Worm (Caenorhabditis elegans) whole organism, young adult: Measurements from ENCODE around the gene F39G3.3.

Experiments
- B0019.2 ChIP-seq: fragments of 200-800 bp; sonication (Bioruptor generic); conservative IDR thresholded peaks from 2 replicates; pipeline ENCODE4 v1.3.6; 2022; ENCODE audit warnings: missing genetic modification reagents, missing genetic modification characterization, missing compliant biosample characterization
- C06A6.2 ChIP-seq: fragments of 200-800 bp; sonication (Bioruptor generic); conservative IDR thresholded peaks from 2 replicates; pipeline ENCODE4 v1.3.6; 2022; ENCODE audit warnings: missing genetic modification characterization, missing compliant biosample characterization
- D2030.7 ChIP-seq: fragments of 200-800 bp; sonication (Bioruptor generic); IDR thresholded peaks from 2 replicates; pipeline ENCODE4 v1.3.6; 2022; ENCODE audit warnings: missing genetic modification reagents, missing genetic modification characterization, missing compliant biosample characterization
- F39B2.1 ChIP-seq: fragments of 200-800 bp; sonication (Bioruptor generic); IDR thresholded peaks from 2 replicates; pipeline ENCODE4 v1.3.6; 2022; ENCODE audit warnings: missing genetic modification reagents, missing genetic modification characterization, missing compliant biosample characterization
- F49E8.2 ChIP-seq: sonication (generic microtip); optimal IDR thresholded peaks from 3 replicates; lab custom pipeline; 2017; ENCODE audit warnings: missing genetic modification characterization, mild to moderate bottlenecking, missing compliant biosample characterization, antibody characterized with exemption, moderate library complexity; ENCODE audit not compliant: insufficient read depth
- F52B5.7 ChIP-seq: sonication (generic microtip); optimal IDR thresholded peaks from 2 replicates; lab custom pipeline; 2016; ENCODE audit warnings: mild to moderate bottlenecking, missing genetic modification characterization, missing compliant biosample characterization
- F57C9.4 ChIP-seq: sonication (generic microtip); optimal IDR thresholded peaks from 2 replicates; lab custom pipeline; 2017; ENCODE audit warnings: mild to moderate bottlenecking, missing genetic modification characterization, missing compliant biosample characterization
- K11D2.4 ChIP-seq: fragments of 200-800 bp; sonication (Bioruptor generic); IDR thresholded peaks from 2 replicates; pipeline ENCODE4 v1.3.6; 2022; ENCODE audit warnings: missing genetic modification reagents, missing genetic modification characterization, missing compliant biosample characterization
- Y53F4B.3 ChIP-seq: fragments of 200-800 bp; sonication (Bioruptor generic); IDR thresholded peaks from 2 replicates; pipeline ENCODE4 v1.3.6; 2022; ENCODE audit warnings: missing genetic modification reagents, missing genetic modification characterization, missing compliant biosample characterization
- Y79H2A.3 ChIP-seq: fragments of 200-800 bp; sonication (Bioruptor generic); conservative IDR thresholded peaks from 2 replicates; pipeline ENCODE4 v1.3.6; 2022; ENCODE audit warnings: missing genetic modification reagents, missing genetic modification characterization, missing compliant biosample characterization
- Y95B8A.8 ChIP-seq: fragments of 200-800 bp; sonication (Bioruptor generic); IDR thresholded peaks from 2 replicates; pipeline ENCODE4 v1.3.6; 2022; ENCODE audit warnings: missing genetic modification reagents, missing genetic modification characterization, missing compliant biosample characterization
- ama-1 ChIP-seq, 3 experiments: fragments of 150-350 bp in 1 of 3; sonication (generic microtip) in 2 of 3; optimal IDR thresholded peaks; 2 replicates each; lab custom pipeline; 2014 to 2018; ENCODE audit warnings: missing biosample characterization in 2 of 3, missing genetic modification characterization in 2 of 3, missing genetic modification reagents in 2 of 3
- aptf-2 ChIP-seq: fragments of 200-800 bp; sonication (Bioruptor generic); conservative IDR thresholded peaks from 2 replicates; pipeline ENCODE4 v1.3.6; 2022; ENCODE audit warnings: missing genetic modification reagents, missing genetic modification characterization, missing compliant biosample characterization
- athp-1 ChIP-seq: sonication (generic microtip); optimal IDR thresholded peaks from 2 replicates; lab custom pipeline; 2017; ENCODE audit warnings: mild to moderate bottlenecking, missing genetic modification characterization, missing compliant biosample characterization
- attf-3 ChIP-seq: fragments of 200-800 bp; sonication (Bioruptor generic); conservative IDR thresholded peaks from 2 replicates; pipeline ENCODE4 v1.3.6; 2022; ENCODE audit warnings: missing genetic modification reagents, missing genetic modification characterization, missing compliant biosample characterization
- bed-1 ChIP-seq: fragments of 200-800 bp; sonication (Bioruptor generic); IDR thresholded peaks from 2 replicates; pipeline ENCODE4 v1.3.6; 2022; ENCODE audit warnings: missing genetic modification reagents, missing genetic modification characterization, missing compliant biosample characterization
- ccch-3 ChIP-seq: fragments of 200-800 bp; sonication (Bioruptor generic); optimal IDR thresholded peaks from 2 replicates; lab custom pipeline; 2018; ENCODE audit warnings: mild to moderate bottlenecking, missing genetic modification characterization, missing compliant biosample characterization
- ceh-40 ChIP-seq: fragments of 200-800 bp; sonication (Bioruptor generic); IDR thresholded peaks from 2 replicates; pipeline ENCODE4 v1.3.6; 2022; ENCODE audit warnings: missing genetic modification characterization, missing compliant biosample characterization
- chd-7 ChIP-seq: sonication (generic microtip); optimal IDR thresholded peaks from 2 replicates; lab custom pipeline; 2016; ENCODE audit warnings: mild to moderate bottlenecking, missing genetic modification characterization, moderate library complexity, missing compliant biosample characterization
- dox-1 ChIP-seq: fragments of 200-800 bp; sonication (Bioruptor generic); IDR thresholded peaks from 2 replicates; pipeline ENCODE4 v1.3.6; 2022; ENCODE audit warnings: missing genetic modification reagents, missing genetic modification characterization, missing compliant biosample characterization
- ekl-4 ChIP-seq: fragments of 200-800 bp; sonication (Bioruptor generic); IDR thresholded peaks from 2 replicates; pipeline ENCODE4 v1.3.6; 2022; ENCODE audit warnings: missing genetic modification reagents, missing genetic modification characterization, missing compliant biosample characterization
- hlh-26 ChIP-seq: fragments of 200-800 bp; sonication (Bioruptor generic); conservative IDR thresholded peaks from 2 replicates; pipeline ENCODE4 v1.3.6; 2022; ENCODE audit warnings: missing genetic modification reagents, missing genetic modification characterization, missing compliant biosample characterization
- hsf-1 ChIP-seq: fragments of 200-800 bp; sonication (Bioruptor generic); IDR thresholded peaks from 2 replicates; pipeline ENCODE4 v1.3.6; 2022; ENCODE audit warnings: missing genetic modification reagents, missing genetic modification characterization, missing compliant biosample characterization
- let-526 ChIP-seq: fragments of 200-800 bp; sonication (Bioruptor generic); IDR thresholded peaks from 2 replicates; pipeline ENCODE4 v1.3.6; 2022; ENCODE audit warnings: missing genetic modification reagents, missing genetic modification characterization, missing compliant biosample characterization
- lin-26 ChIP-seq: fragments of 200-800 bp; sonication (Bioruptor generic); IDR thresholded peaks from 2 replicates; pipeline ENCODE4 v1.3.6; 2022; ENCODE audit warnings: missing genetic modification reagents, missing genetic modification characterization, missing compliant biosample characterization
- lin-35 ChIP-seq, 3 experiments: fragments of 150-350 bp in 2 of 3; sonication (generic microtip) in 1 of 3; optimal IDR thresholded peaks; 2 replicates each; lab custom pipeline; 2014 to 2018; ENCODE audit warnings: missing biosample characterization in 3 of 3, missing genetic modification characterization in 3 of 3, missing genetic modification reagents in 3 of 3
- lin-40 ChIP-seq: sonication (generic microtip); optimal IDR thresholded peaks from 2 replicates; lab custom pipeline; 2016; ENCODE audit warnings: missing genetic modification characterization, mild to moderate bottlenecking, missing compliant biosample characterization, missing genotype, missing genetic modification reagents
- lir-1 ChIP-seq: fragments of 200-800 bp; sonication (Bioruptor generic); conservative IDR thresholded peaks from 2 replicates; pipeline ENCODE4 v1.3.6; 2022; ENCODE audit warnings: missing genetic modification reagents, missing genetic modification characterization, missing compliant biosample characterization
- lsy-27 ChIP-seq: sonication (generic microtip); optimal IDR thresholded peaks from 2 replicates; lab custom pipeline; 2017; ENCODE audit warnings: missing genetic modification characterization, mild to moderate bottlenecking, missing compliant biosample characterization, antibody characterized with exemption, missing genotype, borderline replicate concordance; ENCODE audit not compliant: insufficient read depth
- madf-3 ChIP-seq: fragments of 200-800 bp; sonication (Bioruptor generic); IDR thresholded peaks from 2 replicates; pipeline ENCODE4 v1.3.6; 2022; ENCODE audit warnings: missing genetic modification reagents, missing genetic modification characterization, missing compliant biosample characterization
- madf-8 ChIP-seq: fragments of 200-800 bp; sonication (Bioruptor generic); conservative IDR thresholded peaks from 2 replicates; pipeline ENCODE4 v1.3.6; 2022; ENCODE audit warnings: missing genetic modification reagents, missing genetic modification characterization, missing compliant biosample characterization
- nhr-120 ChIP-seq: fragments of 200-800 bp; sonication (Bioruptor generic); IDR thresholded peaks from 2 replicates; pipeline ENCODE4 v1.3.6; 2022; ENCODE audit warnings: missing genetic modification characterization, missing compliant biosample characterization
- nhr-179 ChIP-seq: sonication (generic microtip); optimal IDR thresholded peaks from 2 replicates; lab custom pipeline; 2016; ENCODE audit warnings: mild to moderate bottlenecking, missing genetic modification characterization, missing compliant biosample characterization
- nhr-90 ChIP-seq: sonication (generic microtip); optimal IDR thresholded peaks from 2 replicates; lab custom pipeline; 2016; ENCODE audit warnings: missing genotype, mild to moderate bottlenecking, missing genetic modification characterization, missing compliant biosample characterization
- pha-4 ChIP-seq: fragments of 150-350 bp; sonication (generic microtip); optimal IDR thresholded peaks from 2 replicates; lab custom pipeline; 2014; ENCODE audit warnings: missing biosample characterization, missing genetic modification reagents, missing genetic modification characterization
- rec-8 ChIP-seq, 2 experiments: sonication (generic microtip); optimal IDR thresholded peaks; 2 replicates each; lab custom pipeline; 2016; ENCODE audit warnings: mild to moderate bottlenecking in 2 of 2, missing genetic modification characterization in 2 of 2, missing genetic modification reagents in 2 of 2, missing genotype in 2 of 2, missing biosample characterization in 1 of 2, missing compliant biosample characterization in 1 of 2, moderate library complexity in 1 of 2
- rpc-1 ChIP-seq, 2 experiments: fragments of 150-350 bp in 1 of 2; sonication (generic microtip) in 1 of 2; optimal IDR thresholded peaks; 2 replicates each; lab custom pipeline; 2014 to 2018; ENCODE audit warnings: missing biosample characterization in 1 of 2, missing genetic modification characterization in 1 of 2, missing genetic modification reagents in 1 of 2, missing genotype in 1 of 2
- sdz-38 ChIP-seq: sonication (generic microtip); optimal IDR thresholded peaks from 2 replicates; lab custom pipeline; 2016; ENCODE audit warnings: missing genotype, missing genetic modification characterization, missing compliant biosample characterization
- snpc-1.3 ChIP-seq: sonication (generic microtip); optimal IDR thresholded peaks from 2 replicates; lab custom pipeline; 2017; ENCODE audit warnings: missing genetic modification characterization, mild to moderate bottlenecking, missing compliant biosample characterization, antibody characterized with exemption, moderate library complexity, missing genotype, missing genetic modification reagents; ENCODE audit not compliant: insufficient read depth
- snpc-3.4 ChIP-seq: sonication (generic microtip); optimal IDR thresholded peaks from 2 replicates; lab custom pipeline; 2017; ENCODE audit warnings: missing genetic modification characterization, mild to moderate bottlenecking, missing compliant biosample characterization, antibody characterized with exemption, moderate library complexity, missing genotype, missing genetic modification reagents
- sptf-2 ChIP-seq: fragments of 200-800 bp; sonication (Bioruptor generic); optimal IDR thresholded peaks from 2 replicates; lab custom pipeline; 2018; ENCODE audit warnings: mild to moderate bottlenecking, missing genetic modification characterization, missing compliant biosample characterization
- tbp1 ChIP-seq: fragments of 200-800 bp; sonication (Bioruptor generic); optimal IDR thresholded peaks from 2 replicates; lab custom pipeline; 2018; ENCODE audit warnings: mild to moderate bottlenecking, missing genetic modification characterization, missing compliant biosample characterization
- tlf-1 ChIP-seq: fragments of 200-800 bp; sonication (Bioruptor generic); optimal IDR thresholded peaks from 2 replicates; lab custom pipeline; 2018; ENCODE audit warnings: mild to moderate bottlenecking, missing genetic modification characterization, missing compliant biosample characterization
- unc-130 ChIP-seq: sonication (generic microtip); optimal IDR thresholded peaks from 2 replicates; lab custom pipeline; 2016; ENCODE audit warnings: missing genetic modification reagents, missing genetic modification characterization, missing compliant biosample characterization
- ztf-18 ChIP-seq: sonication (generic microtip); optimal IDR thresholded peaks from 2 replicates; lab custom pipeline; 2016; ENCODE audit warnings: missing genotype, mild to moderate bottlenecking, missing genetic modification characterization, missing compliant biosample characterization
- ztf-26 ChIP-seq: sonication (generic microtip); optimal IDR thresholded peaks from 2 replicates; lab custom pipeline; 2017; ENCODE audit warnings: missing genetic modification characterization, missing compliant biosample characterization

Gene F39G3.3

DNA sequence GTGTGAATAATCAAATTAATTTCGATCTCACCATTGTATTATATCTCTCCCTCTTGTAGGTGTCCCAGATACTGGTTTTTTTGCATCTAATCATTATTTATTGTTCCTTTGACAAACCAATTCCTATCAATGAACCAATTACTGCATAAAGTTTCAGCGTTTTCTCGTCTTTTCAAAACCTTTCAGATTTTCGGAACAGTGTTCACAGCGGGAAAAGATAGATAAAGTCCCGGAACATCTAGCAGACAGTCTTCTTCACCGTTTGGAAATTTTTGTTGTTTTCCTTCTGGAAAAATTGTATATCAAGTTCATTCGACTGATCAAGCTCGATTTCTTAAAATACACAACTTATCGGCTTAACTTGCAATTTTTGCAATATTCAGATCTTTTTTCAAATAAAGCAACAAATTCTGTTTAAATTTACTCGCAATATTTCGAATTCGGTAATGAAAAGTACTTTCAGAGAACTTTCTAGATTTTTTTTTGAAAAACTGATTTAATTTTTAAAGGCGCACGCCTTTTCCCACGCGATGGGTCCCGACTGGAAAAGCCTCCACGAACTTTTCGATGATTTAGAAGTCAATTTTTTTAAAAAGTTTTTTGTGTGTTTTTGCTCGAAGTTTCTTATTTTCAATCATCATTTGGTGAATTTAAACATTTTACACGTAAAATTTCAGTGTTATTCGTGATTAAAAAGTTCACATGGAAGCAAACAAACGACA lies 23.8 kb downstream of the F39G3.3 start, which contains the start of gene pgl-3:
Gene pgl-3 (plus strand): TSS at position 672 of the 722 bp plus-strand sequence.
- TF ChIP-seq rpc-1 (optimal IDR thresholded peaks at IDR 0.05; lab: Kevin White, UChicago) (no peak), rpc-1 (tag; optimal IDR thresholded peaks at IDR 0.05; lab: Kevin White, UChicago) (no peak), lsy-27 (tag; lab: Kevin White, UChicago) (no peak), aptf-2 (GFP tag; lab: Robert Waterston, UW) (no peak), Y95B8A.8 (GFP tag; lab: Robert Waterston, UW) (peak; percentile 90; the same call in 1 of the 2 replicates), F52B5.7 (tag; lab: Kevin White, UChicago) (no peak), D2030.7 (GFP tag; lab: Robert Waterston, UW) (peak; percentile 77), nhr-120 (GFP tag; lab: Robert Waterston, UW) (no peak), K11D2.4 (no peak), madf-3 (GFP tag; lab: Robert Waterston, UW) (peak; percentile 77; the same call in 1 of the 2 replicates), lin-40 (no peak), ekl-4 (GFP tag; lab: Robert Waterston, UW) (no peak), nhr-179 (tag; lab: Kevin White, UChicago) (no peak), lin-26 (GFP tag; lab: Robert Waterston, UW) (peak; percentile 60; the same call in 1 of the 2 replicates), ccch-3 (no peak), nhr-90 (no peak), bed-1 (GFP tag; lab: Robert Waterston, UW) (no peak), rec-8 (tag; optimal IDR thresholded peaks at IDR 0.05; lab: Kevin White, UChicago) (no peak), lir-1 (GFP tag; lab: Robert Waterston, UW) (no peak), Y53F4B.3 (GFP tag; lab: Robert Waterston, UW) (no peak), let-526 (GFP tag; lab: Robert Waterston, UW) (no peak), dox-1 (GFP tag; lab: Robert Waterston, UW) (no peak), hsf-1 (GFP tag; lab: Robert Waterston, UW) (peak; percentile 83), hlh-26 (GFP tag; lab: Robert Waterston, UW) (no peak), tlf-1 (GFP tag; lab: Kevin White, UChicago) (peak; percentile 48), madf-8 (GFP tag; lab: Robert Waterston, UW) (peak; percentile 45), ztf-26 (tag; lab: Kevin White, UChicago) (no peak), tbp1 (GFP tag; lab: Kevin White, UChicago) (peak; percentile 13), chd-7 (tag; lab: Kevin White, UChicago) (no peak), F49E8.2 (tag; lab: Kevin White, UChicago) (peak; percentile 56), sptf-2 (no peak), ztf-18 (no peak), B0019.2 (0 out of 2 replicates have a peak, but pooled peaks have one; percentile 8), C06A6.2 (GFP tag; lab: Robert Waterston, UW) (no peak), ceh-40 (no peak), lin-35 (GFP tag; optimal IDR thresholded peaks at IDR 0.05; lab: Kevin White, UChicago) (no peak), Y79H2A.3 (GFP tag; lab: Robert Waterston, UW) (peak; percentile 99), athp-1 (no peak), ama-1 (optimal IDR thresholded peaks at IDR 0.05; lab: Kevin White, UChicago) (no peak), ama-1 (GFP tag; optimal IDR thresholded peaks at IDR 0.05; lab: Kevin White, UChicago) (no peak), snpc-3.4 (tag; lab: Kevin White, UChicago) (no peak), pha-4 (tag; lab: Kevin White, UChicago) (no peak), snpc-1.3 (tag; lab: Kevin White, UChicago) (peak; percentile 20), sdz-38 (tag; lab: Kevin White, UChicago) (no peak), F57C9.4 (tag; lab: Kevin White, UChicago) (no peak), unc-130 (peak; percentile 11), attf-3 (no peak), F39B2.1 (GFP tag; lab: Robert Waterston, UW) (peak; percentile 73)
